Worm (Caenorhabditis elegans) whole organism, young adult: ENCODE results near the gene bus-1.

ENCODE experiments used
- F55B11.4 ChIP-seq: sonication (generic microtip); optimal IDR thresholded peaks from 2 replicates; lab custom pipeline; 2016; ENCODE audit warnings: missing compliant biosample characterization, missing genetic modification characterization, borderline replicate concordance; ENCODE audit not compliant: insufficient read depth
- F57A8.1 ChIP-seq: fragments of 200-800 bp; sonication (Bioruptor generic); optimal IDR thresholded peaks from 2 replicates; lab custom pipeline; 2018; ENCODE audit warnings: mild to moderate bottlenecking, missing genetic modification characterization, moderate library complexity, missing compliant biosample characterization
- K11D2.4 ChIP-seq: fragments of 200-800 bp; sonication (Bioruptor generic); IDR thresholded peaks from 2 replicates; pipeline ENCODE4 v1.3.6; 2022; ENCODE audit warnings: missing genetic modification reagents, missing genetic modification characterization, missing compliant biosample characterization
- T07F8.4 ChIP-seq: sonication (generic microtip); optimal IDR thresholded peaks from 2 replicates; lab custom pipeline; 2016; ENCODE audit warnings: mild to moderate bottlenecking, missing genetic modification characterization, moderate library complexity, missing compliant biosample characterization
- T26A5.8 ChIP-seq: sonication (generic microtip); optimal IDR thresholded peaks from 2 replicates; lab custom pipeline; 2016; ENCODE audit warnings: missing genetic modification characterization, missing compliant biosample characterization
- Y53F4B.3 ChIP-seq: fragments of 200-800 bp; sonication (Bioruptor generic); IDR thresholded peaks from 2 replicates; pipeline ENCODE4 v1.3.6; 2022; ENCODE audit warnings: missing genetic modification reagents, missing genetic modification characterization, missing compliant biosample characterization
- Y53G8AR.9 ChIP-seq: fragments of 200-800 bp; sonication (Bioruptor generic); conservative IDR thresholded peaks from 2 replicates; pipeline ENCODE4 v1.3.6; 2022; ENCODE audit warnings: missing genetic modification reagents, missing genetic modification characterization, missing compliant biosample characterization
- Y56A3A.18 ChIP-seq: fragments of 200-800 bp; sonication (Bioruptor generic); IDR thresholded peaks from 2 replicates; pipeline ENCODE4 v1.3.6; 2022; ENCODE audit warnings: missing genetic modification reagents, missing genetic modification characterization, missing compliant biosample characterization
- ZK185.1 ChIP-seq: sonication (generic microtip); optimal IDR thresholded peaks from 2 replicates; lab custom pipeline; 2016; ENCODE audit warnings: mild to moderate bottlenecking, missing genetic modification characterization, missing compliant biosample characterization; ENCODE audit not compliant: poor library complexity, severe bottlenecking
- akir-1 ChIP-seq: fragments of 200-800 bp; sonication (Bioruptor generic); optimal IDR thresholded peaks from 2 replicates; lab custom pipeline; 2018; ENCODE audit warnings: mild to moderate bottlenecking, missing genetic modification characterization, moderate library complexity, missing compliant biosample characterization
- aptf-2 ChIP-seq: fragments of 200-800 bp; sonication (Bioruptor generic); conservative IDR thresholded peaks from 2 replicates; pipeline ENCODE4 v1.3.6; 2022; ENCODE audit warnings: missing genetic modification reagents, missing genetic modification characterization, missing compliant biosample characterization
- attf-5 ChIP-seq: fragments of 200-800 bp; sonication (Bioruptor generic); optimal IDR thresholded peaks from 2 replicates; lab custom pipeline; 2018; ENCODE audit warnings: mild to moderate bottlenecking, missing genetic modification characterization, missing compliant biosample characterization
- bed-1 ChIP-seq: fragments of 200-800 bp; sonication (Bioruptor generic); IDR thresholded peaks from 2 replicates; pipeline ENCODE4 v1.3.6; 2022; ENCODE audit warnings: missing genetic modification reagents, missing genetic modification characterization, missing compliant biosample characterization
- ceh-91 ChIP-seq: fragments of 200-800 bp; sonication (Bioruptor generic); IDR thresholded peaks from 2 replicates; pipeline ENCODE4 v1.3.6; 2022; ENCODE audit warnings: missing genetic modification reagents, missing genetic modification characterization, missing compliant biosample characterization
- dox-1 ChIP-seq: fragments of 200-800 bp; sonication (Bioruptor generic); IDR thresholded peaks from 2 replicates; pipeline ENCODE4 v1.3.6; 2022; ENCODE audit warnings: missing genetic modification reagents, missing genetic modification characterization, missing compliant biosample characterization
- dpff-1 ChIP-seq: sonication (generic microtip); optimal IDR thresholded peaks from 2 replicates; lab custom pipeline; 2017; ENCODE audit warnings: mild to moderate bottlenecking, missing genetic modification characterization, missing compliant biosample characterization
- dpl-1 ChIP-seq: fragments of 150-350 bp; optimal IDR thresholded peaks from 2 replicates; lab custom pipeline; 2014; ENCODE audit warnings: missing biosample characterization, missing genetic modification reagents, missing genetic modification characterization
- ets-4 ChIP-seq: fragments of 200-800 bp; sonication (Bioruptor generic); optimal IDR thresholded peaks from 2 replicates; lab custom pipeline; 2018; ENCODE audit warnings: mild to moderate bottlenecking, missing genetic modification characterization, missing compliant biosample characterization
- him-1 ChIP-seq: sonication (generic microtip); optimal IDR thresholded peaks from 2 replicates; lab custom pipeline; 2016; ENCODE audit warnings: missing genotype, missing genetic modification reagents, missing genetic modification characterization, missing compliant biosample characterization
- hmg-1.2 ChIP-seq: fragments of 200-800 bp; sonication (Bioruptor generic); IDR thresholded peaks from 2 replicates; pipeline ENCODE4 v1.3.6; 2022; ENCODE audit warnings: missing genetic modification reagents, missing genetic modification characterization, missing compliant biosample characterization
- hmg-20 ChIP-seq: fragments of 200-800 bp; sonication (Bioruptor generic); IDR thresholded peaks from 2 replicates; pipeline ENCODE4 v1.3.6; 2022; ENCODE audit warnings: missing genetic modification reagents, missing genetic modification characterization, missing compliant biosample characterization
- lag-1 ChIP-seq: fragments of 200-800 bp; sonication (Bioruptor generic); IDR thresholded peaks from 2 replicates; pipeline ENCODE4 v1.3.6; 2022; ENCODE audit warnings: missing genetic modification reagents, missing genetic modification characterization, missing compliant biosample characterization
- let-607 ChIP-seq, 2 experiments: fragments of 200-800 bp in 1 of 2; sonication (Bioruptor generic) in 1 of 2; sonication (generic microtip) in 1 of 2; optimal IDR thresholded peaks; 2 replicates each; lab custom pipeline; 2016 to 2018; ENCODE audit warnings: mild to moderate bottlenecking in 2 of 2, missing compliant biosample characterization in 2 of 2, missing genetic modification characterization in 2 of 2, moderate library complexity in 2 of 2, missing genotype in 1 of 2
- lin-26 ChIP-seq: fragments of 200-800 bp; sonication (Bioruptor generic); IDR thresholded peaks from 2 replicates; pipeline ENCODE4 v1.3.6; 2022; ENCODE audit warnings: missing genetic modification reagents, missing genetic modification characterization, missing compliant biosample characterization
- madf-10 ChIP-seq: sonication (generic microtip); optimal IDR thresholded peaks from 2 replicates; lab custom pipeline; 2016; ENCODE audit warnings: mild to moderate bottlenecking, missing genetic modification characterization, missing compliant biosample characterization
- madf-3 ChIP-seq: fragments of 200-800 bp; sonication (Bioruptor generic); IDR thresholded peaks from 2 replicates; pipeline ENCODE4 v1.3.6; 2022; ENCODE audit warnings: missing genetic modification reagents, missing genetic modification characterization, missing compliant biosample characterization
- madf-6 ChIP-seq: fragments of 200-800 bp; sonication (Bioruptor generic); IDR thresholded peaks from 2 replicates; pipeline ENCODE4 v1.3.6; 2022; ENCODE audit warnings: missing genetic modification reagents, missing genetic modification characterization, missing compliant biosample characterization
- madf-8 ChIP-seq: fragments of 200-800 bp; sonication (Bioruptor generic); conservative IDR thresholded peaks from 2 replicates; pipeline ENCODE4 v1.3.6; 2022; ENCODE audit warnings: missing genetic modification reagents, missing genetic modification characterization, missing compliant biosample characterization
- nfya-1 ChIP-seq: sonication (generic microtip); optimal IDR thresholded peaks from 2 replicates; lab custom pipeline; 2017; ENCODE audit warnings: antibody characterized with exemption, missing compliant biosample characterization, missing genetic modification characterization, borderline replicate concordance; ENCODE audit not compliant: insufficient read depth
- nhr-179 ChIP-seq: sonication (generic microtip); optimal IDR thresholded peaks from 2 replicates; lab custom pipeline; 2016; ENCODE audit warnings: mild to moderate bottlenecking, missing genetic modification characterization, missing compliant biosample characterization
- nhr-27 ChIP-seq: fragments of 200-800 bp; sonication (Bioruptor generic); optimal IDR thresholded peaks from 2 replicates; lab custom pipeline; 2018; ENCODE audit warnings: mild to moderate bottlenecking, missing genetic modification characterization, moderate library complexity, missing compliant biosample characterization
- pbrm-1 ChIP-seq: fragments of 200-800 bp; sonication (Bioruptor generic); IDR thresholded peaks from 2 replicates; pipeline ENCODE4 v1.3.6; 2022; ENCODE audit warnings: missing genetic modification reagents, missing genetic modification characterization, missing compliant biosample characterization
- pha-4 ChIP-seq: fragments of 150-350 bp; sonication (generic microtip); optimal IDR thresholded peaks from 2 replicates; lab custom pipeline; 2014; ENCODE audit warnings: missing biosample characterization, missing genetic modification reagents, missing genetic modification characterization
- repo-1 ChIP-seq: sonication (generic microtip); optimal IDR thresholded peaks from 2 replicates; lab custom pipeline; 2017; ENCODE audit warnings: mild to moderate bottlenecking, missing genetic modification characterization, missing compliant biosample characterization
- sdz-38 ChIP-seq: sonication (generic microtip); optimal IDR thresholded peaks from 2 replicates; lab custom pipeline; 2016; ENCODE audit warnings: missing genotype, missing genetic modification characterization, missing compliant biosample characterization
- snpc-1.3 ChIP-seq: sonication (generic microtip); optimal IDR thresholded peaks from 2 replicates; lab custom pipeline; 2017; ENCODE audit warnings: missing genetic modification characterization, mild to moderate bottlenecking, missing compliant biosample characterization, antibody characterized with exemption, moderate library complexity, missing genotype, missing genetic modification reagents; ENCODE audit not compliant: insufficient read depth
- somi-1 ChIP-seq: fragments of 200-800 bp; sonication (Bioruptor generic); optimal IDR thresholded peaks from 2 replicates; lab custom pipeline; 2018; ENCODE audit warnings: mild to moderate bottlenecking, missing genetic modification characterization, missing compliant biosample characterization
- tbp1 ChIP-seq: fragments of 200-800 bp; sonication (Bioruptor generic); optimal IDR thresholded peaks from 2 replicates; lab custom pipeline; 2018; ENCODE audit warnings: mild to moderate bottlenecking, missing genetic modification characterization, missing compliant biosample characterization
- xnd-1 ChIP-seq: sonication (generic microtip); optimal IDR thresholded peaks from 2 replicates; lab custom pipeline; 2016; ENCODE audit warnings: missing genotype, missing genetic modification reagents, missing genetic modification characterization, missing compliant biosample characterization
- zfh-2 ChIP-seq: fragments of 200-800 bp; sonication (Bioruptor generic); conservative IDR thresholded peaks from 2 replicates; pipeline ENCODE4 v1.3.6; 2022; ENCODE audit warnings: missing genetic modification reagents, missing genetic modification characterization, missing compliant biosample characterization
- ztf-18 ChIP-seq: sonication (generic microtip); optimal IDR thresholded peaks from 2 replicates; lab custom pipeline; 2016; ENCODE audit warnings: missing genotype, mild to moderate bottlenecking, missing genetic modification characterization, missing compliant biosample characterization
- ztf-26 ChIP-seq: sonication (generic microtip); optimal IDR thresholded peaks from 2 replicates; lab custom pipeline; 2017; ENCODE audit warnings: missing genetic modification characterization, missing compliant biosample characterization
- ztf-28 ChIP-seq: fragments of 200-800 bp; sonication (Bioruptor generic); IDR thresholded peaks from 2 replicates; pipeline ENCODE4 v1.3.6; 2022; ENCODE audit warnings: missing genetic modification reagents, missing genetic modification characterization, missing compliant biosample characterization
- ztf-3 ChIP-seq: fragments of 200-800 bp; sonication (Bioruptor generic); optimal IDR thresholded peaks from 2 replicates; lab custom pipeline; 2018; ENCODE audit warnings: mild to moderate bottlenecking, missing genetic modification characterization, missing compliant biosample characterization

Gene bus-1

DNA sequence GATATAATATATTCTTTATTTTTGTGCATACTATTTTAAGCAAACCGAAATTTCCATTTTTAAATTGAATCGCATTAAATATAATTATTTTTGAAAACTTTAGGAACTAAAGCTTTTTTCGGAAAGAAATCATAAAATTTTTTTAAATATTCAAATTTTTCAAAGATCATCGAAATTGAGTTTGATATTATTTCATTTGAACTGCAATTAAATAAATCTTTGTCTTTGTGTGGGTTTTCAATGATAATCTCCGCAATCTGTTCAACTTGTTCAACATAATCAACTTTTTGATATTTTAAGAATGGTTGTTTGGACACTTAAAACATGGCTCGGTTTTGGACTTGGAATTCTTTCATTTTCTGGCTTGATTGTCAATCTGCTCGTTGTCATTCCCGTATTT lies 15.4 kb downstream of the bus-1 start, which contains the start of gene srx-2:
Gene srx-2 (plus strand): TSS at position 301 of the 400 bp plus-strand sequence.
- TF ChIP-seq pha-4 (no peak), xnd-1 (tag; lab: Kevin White, UChicago) (no peak), F55B11.4 (tag; lab: Kevin White, UChicago) (no peak), madf-10 (tag; lab: Kevin White, UChicago) (no peak), F57A8.1 (no peak), Y53G8AR.9 (GFP tag; lab: Robert Waterston, UW) (no peak), ztf-3 (GFP tag; lab: Kevin White, UChicago) (no peak), let-607 (tag; optimal IDR thresholded peaks at IDR 0.05; lab: Kevin White, UChicago) (no peak), ceh-91 (GFP tag; lab: Robert Waterston, UW) (no peak), hmg-1.2 (no peak), lag-1 (GFP tag; lab: Robert Waterston, UW) (no peak), ZK185.1 (tag; lab: Kevin White, UChicago) (no peak), dpl-1 (no peak), ztf-28 (no peak), Y53F4B.3 (no peak), madf-8 (GFP tag; lab: Robert Waterston, UW) (no peak)

DNA sequence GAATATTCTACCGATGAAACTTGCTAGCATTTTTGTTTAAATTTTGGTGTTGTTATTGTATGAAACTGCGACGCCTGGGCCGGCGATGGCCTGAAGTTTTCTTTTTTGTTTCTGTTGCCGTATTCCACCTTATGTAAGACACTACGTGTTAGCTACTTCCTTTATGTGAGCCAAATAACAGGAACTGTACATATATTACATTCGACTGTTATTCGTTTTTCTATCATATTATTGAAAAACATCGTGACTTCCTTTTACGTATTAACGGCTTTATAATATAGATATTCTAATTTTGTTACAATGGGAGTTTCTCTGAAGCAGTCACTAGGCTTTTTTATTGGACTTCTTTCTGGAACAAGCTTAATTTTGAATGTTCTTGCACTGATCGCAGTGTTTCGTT lies 19.4 kb downstream of the bus-1 start, which contains the start of gene srx-3:
Gene srx-3 (plus strand): TSS at position 301 of the 400 bp plus-strand sequence.
- no peak for TF ChIP-seq nhr-27 (tag; lab: Kevin White, UChicago)
- TF ChIP-seq hmg-20 (GFP tag; lab: Robert Waterston, UW): no peak
- no peak for TF ChIP-seq akir-1
- TF ChIP-seq ets-4: no peak
- no peak for TF ChIP-seq K11D2.4
- TF ChIP-seq pha-4: no peak
- no peak for TF ChIP-seq madf-6 (GFP tag; lab: Robert Waterston, UW)
- no peak for TF ChIP-seq ceh-91 (GFP tag; lab: Robert Waterston, UW)
- TF ChIP-seq madf-3 (GFP tag; lab: Robert Waterston, UW): no peak
- no peak for TF ChIP-seq ZK185.1 (tag; lab: Kevin White, UChicago)
- no peak for TF ChIP-seq hmg-1.2
- TF ChIP-seq nhr-179 (tag; lab: Kevin White, UChicago): no peak
- TF ChIP-seq attf-5 (GFP tag; lab: Kevin White, UChicago): no peak
- no peak for TF ChIP-seq snpc-1.3
- no peak for TF ChIP-seq him-1 (tag; lab: Kevin White, UChicago)
- TF ChIP-seq F55B11.4 (tag; lab: Kevin White, UChicago): no peak
- TF ChIP-seq ztf-26 (tag; lab: Kevin White, UChicago): no peak
- TF ChIP-seq repo-1 (tag; lab: Kevin White, UChicago): no peak
- no peak for TF ChIP-seq dpff-1 (tag; lab: Kevin White, UChicago)
- no peak for TF ChIP-seq somi-1 (GFP tag; lab: Kevin White, UChicago)

ce11 chrV:9003291-9003690 lies 21.3 kb downstream of the bus-1 start, which contains the start of gene srx-1:
TSS of gene srx-1 (plus strand) at chrV:9003672.
- no peak for TF ChIP-seq T07F8.4 (tag; lab: Kevin White, UChicago)

ce11 chrV:9001175-9001574 lies 23.4 kb downstream of the bus-1 start, which contains the start of gene F59E11.2:
TSS of gene F59E11.2 (plus strand) at chrV:9001475.
- TF ChIP-seq Y56A3A.18 (no peak), madf-3 (GFP tag; lab: Robert Waterston, UW) (no peak), snpc-1.3 (no peak), nhr-179 (tag; lab: Kevin White, UChicago) (no peak), lin-26 (no peak), Y53F4B.3 (no peak), dox-1 (no peak), bed-1 (GFP tag; lab: Robert Waterston, UW) (no peak), tbp1 (GFP tag; lab: Kevin White, UChicago) (no peak), sdz-38 (tag; lab: Kevin White, UChicago) (no peak), ztf-18 (no peak), aptf-2 (GFP tag; lab: Robert Waterston, UW) (no peak), T26A5.8 (no peak), nfya-1 (no peak), zfh-2 (GFP tag; lab: Robert Waterston, UW) (no peak), K11D2.4 (no peak), nhr-27 (tag; lab: Kevin White, UChicago) (no peak), pbrm-1 (GFP tag; lab: Robert Waterston, UW) (no peak)
